Comparison of ENCODE assay signal across 1 fruit fly cellular context in genomic region chr2L:14160887-14161286, dm6.
TF ChIP-seq lines count a peak whose summit lies in the region.

No protein-coding gene starts in this region.

TF ChIP-seq in whole organism, embryonic, 481 proteins besides CTCF, POLR2A, EP300 and RAD21 (continued from another document):
- TF ChIP-seq CG8944 (GFP tag; optimal IDR thresholded peaks at IDR 0.05; lab: Kevin White, UChicago) (peak; percentile 16), Dip2 (GFP tag; IDR thresholded peaks at IDR 0.05; lab: Robert Waterston, UW) (peak; percentile 97), CG8089 (GFP tag; optimal IDR thresholded peaks at IDR 0.05; lab: Kevin White, UChicago) (peak; percentile 0), fru (optimal IDR thresholded peaks at IDR 0.05; lab: Kevin White, UChicago) (no peak), ewg (GFP tag; optimal IDR thresholded peaks at IDR 0.05; lab: Kevin White, UChicago) (no peak), gsb (GFP tag; IDR thresholded peaks at IDR 0.05; lab: Robert Waterston, UW) (no peak), CG31441 (GFP tag; IDR thresholded peaks at IDR 0.05; lab: Robert Waterston, UW) (no peak), phol (tag; optimal IDR thresholded peaks at IDR 0.05; lab: Kevin White, UChicago) (no peak), gcm2 (GFP tag; optimal IDR thresholded peaks at IDR 0.05; lab: Kevin White, UChicago) (no peak), jing (GFP tag; optimal IDR thresholded peaks at IDR 0.05; lab: Kevin White, UChicago) (no peak), salm (tag; optimal IDR thresholded peaks at IDR 0.05; lab: Kevin White, UChicago) (no peak), CG3847 (GFP tag; IDR thresholded peaks at IDR 0.05; lab: Robert Waterston, UW) (no peak), CG5953 (GFP tag; IDR thresholded peaks at IDR 0.05; lab: Robert Waterston, UW) (no peak), insv (GFP tag; optimal IDR thresholded peaks at IDR 0.05; lab: Kevin White, UChicago) (no peak), sug (tag; optimal IDR thresholded peaks at IDR 0.05; lab: Kevin White, UChicago) (no peak), NFAT (GFP tag; IDR thresholded peaks at IDR 0.05; lab: Robert Waterston, UW) (0 out of 2 replicates have a peak, but pooled peaks have one; percentile 10), stwl (tag; optimal IDR thresholded peaks at IDR 0.05; lab: Kevin White, UChicago) (peak; percentile 89), Awh (GFP tag; IDR thresholded peaks at IDR 0.05; lab: Robert Waterston, UW) (no peak), wdn (GFP tag; IDR thresholded peaks at IDR 0.05; lab: Robert Waterston, UW) (0 out of 2 replicates have a peak, but pooled peaks have one; percentile 14), CG32532 (GFP tag; IDR thresholded peaks at IDR 0.05; lab: Robert Waterston, UW) (peak; percentile 61; the same call in 1 of the 2 replicates), otp (GFP tag; IDR thresholded peaks at IDR 0.05; lab: Robert Waterston, UW) (no peak), CG14860 (GFP tag; IDR thresholded peaks at IDR 0.05; lab: Robert Waterston, UW; ENCODE audit: partially characterized antibody) (no peak), stc (GFP tag; IDR thresholded peaks at IDR 0.05; lab: Robert Waterston, UW) (no peak), CG9817 (tag; optimal IDR thresholded peaks at IDR 0.05; lab: Kevin White, UChicago) (peak; percentile 18), run (tag; optimal IDR thresholded peaks at IDR 0.05; lab: Kevin White, UChicago) (no peak), Bdp1 (GFP tag; optimal IDR thresholded peaks at IDR 0.05; lab: Kevin White, UChicago) (no peak), fd3F (GFP tag; optimal IDR thresholded peaks at IDR 0.05; lab: Kevin White, UChicago) (no peak), CG18011 (GFP tag; optimal IDR thresholded peaks at IDR 0.05; lab: Kevin White, UChicago) (no peak), Aef1 (GFP tag; IDR thresholded peaks at IDR 0.05; lab: Robert Waterston, UW) (no peak), HLHmδ (GFP tag; optimal IDR thresholded peaks at IDR 0.05; lab: Kevin White, UChicago) (no peak), pb (GFP tag; optimal IDR thresholded peaks at IDR 0.05; lab: Kevin White, UChicago) (no peak), CG8281 (tag; optimal IDR thresholded peaks at IDR 0.05; lab: Kevin White, UChicago) (no peak), ken (GFP tag; IDR thresholded peaks at IDR 0.05; lab: Robert Waterston, UW) (no peak), scrt (GFP tag; optimal IDR thresholded peaks at IDR 0.05; lab: Kevin White, UChicago) (no peak), slp2 (GFP tag; optimal IDR thresholded peaks at IDR 0.05; lab: Kevin White, UChicago) (peak; percentile 11), Sox100B (GFP tag; optimal IDR thresholded peaks at IDR 0.05; lab: Kevin White, UChicago) (no peak), CG2199 (GFP tag; IDR thresholded peaks at IDR 0.05; lab: Robert Waterston, UW) (peak; percentile 77; the same call in 1 of the 3 replicates), bsh (GFP tag; optimal IDR thresholded peaks at IDR 0.05; lab: Kevin White, UChicago) (no peak), Ptx1 (GFP tag; IDR thresholded peaks at IDR 0.05; lab: Robert Waterston, UW) (peak; percentile 40; the same call in 1 of the 2 replicates), CG14014 (GFP tag; IDR thresholded peaks at IDR 0.05; lab: Robert Waterston, UW) (0 out of 2 replicates have a peak, but pooled peaks have one; percentile 20), MTF-1 (GFP tag; optimal IDR thresholded peaks at IDR 0.05; lab: Kevin White, UChicago; ENCODE audit: borderline replicate concordance) (no peak), sr (GFP tag; IDR thresholded peaks at IDR 0.05; lab: Robert Waterston, UW) (no peak), CG11398 (GFP tag; optimal IDR thresholded peaks at IDR 0.05; lab: Kevin White, UChicago) (no peak), CG7928 (GFP tag; optimal IDR thresholded peaks at IDR 0.05; lab: Kevin White, UChicago) (no peak), grau (tag; optimal IDR thresholded peaks at IDR 0.05; lab: Kevin White, UChicago) (no peak), zen (tag; optimal IDR thresholded peaks at IDR 0.05; lab: Kevin White, UChicago) (peak; percentile 60), HmgD (GFP tag; optimal IDR thresholded peaks at IDR 0.05; lab: Kevin White, UChicago) (peak; percentile 12), sna (GFP tag; IDR thresholded peaks at IDR 0.05; lab: Robert Waterston, UW; ENCODE audit: partially characterized antibody) (no peak), Nf-YA (GFP tag; IDR thresholded peaks at IDR 0.05; lab: Robert Waterston, UW) (no peak), NC2α (GFP tag; optimal IDR thresholded peaks at IDR 0.05; lab: Kevin White, UChicago) (no peak), sd (tag; optimal IDR thresholded peaks at IDR 0.05; lab: Kevin White, UChicago) (no peak), CG7357 (GFP tag; IDR thresholded peaks at IDR 0.05; lab: Robert Waterston, UW) (no peak), CG9876 (GFP tag; optimal IDR thresholded peaks at IDR 0.05; lab: Kevin White, UChicago) (no peak), CG16779 (GFP tag; IDR thresholded peaks at IDR 0.05; lab: Robert Waterston, UW) (no peak), zf30C (GFP tag; optimal IDR thresholded peaks at IDR 0.05; lab: Kevin White, UChicago) (no peak), CG10462 (GFP tag; optimal IDR thresholded peaks at IDR 0.05; lab: Kevin White, UChicago) (no peak), CG10543 (GFP tag; optimal IDR thresholded peaks at IDR 0.05; lab: Kevin White, UChicago) (no peak), sisA (GFP tag; IDR thresholded peaks at IDR 0.05; lab: Robert Waterston, UW) (no peak), CG13775 (GFP tag; optimal IDR thresholded peaks at IDR 0.05; lab: Kevin White, UChicago) (no peak), Dref (GFP tag; IDR thresholded peaks at IDR 0.05; lab: Robert Waterston, UW) (no peak), CG12744 (GFP tag; optimal IDR thresholded peaks at IDR 0.05; lab: Kevin White, UChicago) (peak; percentile 19), Dp (GFP tag; optimal IDR thresholded peaks at IDR 0.05; lab: Kevin White, UChicago) (no peak), CG3838 (GFP tag; optimal IDR thresholded peaks at IDR 0.05; lab: Kevin White, UChicago) (no peak), ci (GFP tag; IDR thresholded peaks at IDR 0.05; lab: Robert Waterston, UW) (0 out of 3 replicates have a peak, but pooled peaks have one; percentile 32), so (GFP tag; IDR thresholded peaks at IDR 0.05; lab: Robert Waterston, UW) (no peak), CG11560 (tag; IDR thresholded peaks at IDR 0.05; lab: Robert Waterston, UW) (no peak), CG2889 (GFP tag; IDR thresholded peaks at IDR 0.05; lab: Robert Waterston, UW) (0 out of 3 replicates have a peak, but pooled peaks have one; percentile 15), Med (GFP tag; lab: Kevin White, UChicago) (no peak), CG3163 (GFP tag; optimal IDR thresholded peaks at IDR 0.05; lab: Kevin White, UChicago) (peak; percentile 7), HLH3B (GFP tag; IDR thresholded peaks at IDR 0.05; lab: Robert Waterston, UW) (no peak), sqz (GFP tag; optimal IDR thresholded peaks at IDR 0.05; lab: Kevin White, UChicago) (no peak), CG12236 (GFP tag; optimal IDR thresholded peaks at IDR 0.05; lab: Kevin White, UChicago) (no peak), NK7.1 (GFP tag; optimal IDR thresholded peaks at IDR 0.05; lab: Kevin White, UChicago) (no peak), ind (GFP tag; optimal IDR thresholded peaks at IDR 0.05; lab: Kevin White, UChicago) (no peak), tup (GFP tag; optimal IDR thresholded peaks at IDR 0.05; lab: Kevin White, UChicago) (no peak), Ets65A (GFP tag; lab: Kevin White, UChicago) (peak; percentile 78), CG15479 (GFP tag; optimal IDR thresholded peaks at IDR 0.05; lab: Kevin White, UChicago) (no peak), Hr51 (GFP tag; optimal IDR thresholded peaks at IDR 0.05; lab: Kevin White, UChicago) (no peak), Jarid2 (GFP tag; optimal IDR thresholded peaks at IDR 0.05; lab: Kevin White, UChicago) (no peak), gem (tag; optimal IDR thresholded peaks at IDR 0.05; lab: Kevin White, UChicago) (no peak), zen2 (GFP tag; IDR thresholded peaks at IDR 0.05; lab: Robert Waterston, UW; ENCODE audit: partially characterized antibody) (no peak), Sry-δ (GFP tag; optimal IDR thresholded peaks at IDR 0.05; lab: Kevin White, UChicago) (no peak), Asciz (GFP tag; optimal IDR thresholded peaks at IDR 0.05; lab: Kevin White, UChicago) (no peak), Fer3 (tag; optimal IDR thresholded peaks at IDR 0.05; lab: Kevin White, UChicago) (no peak), CG2712 (tag; optimal IDR thresholded peaks at IDR 0.05; lab: Kevin White, UChicago) (no peak), lmd (GFP tag; IDR thresholded peaks at IDR 0.05; lab: Robert Waterston, UW) (0 out of 2 replicates have a peak, but pooled peaks have one; percentile 4), Oaz (GFP tag; IDR thresholded peaks at IDR 0.05; lab: Robert Waterston, UW) (no peak), Lhr (GFP tag; optimal IDR thresholded peaks at IDR 0.05; lab: Kevin White, UChicago) (peak; percentile 59), en (GFP tag; optimal IDR thresholded peaks at IDR 0.05; lab: Kevin White, UChicago) (peak; percentile 9), CG3281 (GFP tag; optimal IDR thresholded peaks at IDR 0.05; lab: Kevin White, UChicago) (no peak), dysf (GFP tag; IDR thresholded peaks at IDR 0.05; lab: Robert Waterston, UW) (peak; percentile 36; the same call in 1 of the 3 replicates), Lpt (GFP tag; optimal IDR thresholded peaks at IDR 0.05; lab: Kevin White, UChicago) (no peak), zfh1 (GFP tag; IDR thresholded peaks at IDR 0.05; lab: Robert Waterston, UW) (0 out of 3 replicates have a peak, but pooled peaks have one; percentile 30), CG6854 (GFP tag; optimal IDR thresholded peaks at IDR 0.05; lab: Kevin White, UChicago) (no peak), unpg (GFP tag; optimal IDR thresholded peaks at IDR 0.05; lab: Kevin White, UChicago) (no peak), CG11247 (GFP tag; IDR thresholded peaks at IDR 0.05; lab: Robert Waterston, UW) (no peak), slbo (GFP tag; IDR thresholded peaks at IDR 0.05; lab: Robert Waterston, UW) (peak; percentile 51; the same call in 1 of the 2 replicates), dimm (GFP tag; IDR thresholded peaks at IDR 0.05; lab: Robert Waterston, UW) (no peak), az2 (GFP tag; optimal IDR thresholded peaks at IDR 0.05; lab: Kevin White, UChicago) (peak; percentile 2), ac (GFP tag; optimal IDR thresholded peaks at IDR 0.05; lab: Kevin White, UChicago) (no peak), CG17328 (GFP tag; IDR thresholded peaks at IDR 0.05; lab: Robert Waterston, UW) (no peak), CG11504 (tag; optimal IDR thresholded peaks at IDR 0.05; lab: Kevin White, UChicago) (peak; percentile 56), croc (GFP tag; conservative IDR thresholded peaks at IDR 0.05; lab: Robert Waterston, UW) (no peak), Bgb (GFP tag; IDR thresholded peaks at IDR 0.05; lab: Robert Waterston, UW; ENCODE audit: partially characterized antibody) (peak; percentile 69), CG9797 (GFP tag; optimal IDR thresholded peaks at IDR 0.05; lab: Kevin White, UChicago) (no peak), sens (GFP tag; lab: Kevin White, UChicago) (peak; percentile 60), Hmr (GFP tag; optimal IDR thresholded peaks at IDR 0.05; lab: Kevin White, UChicago) (peak; percentile 11), Stat92E (GFP tag; optimal IDR thresholded peaks at IDR 0.05; lab: Kevin White, UChicago) (no peak), ranshi (GFP tag; IDR thresholded peaks at IDR 0.05; lab: Robert Waterston, UW) (no peak), gro (GFP tag; optimal IDR thresholded peaks at IDR 0.05; lab: Kevin White, UChicago) (no peak), CG31365 (tag; optimal IDR thresholded peaks at IDR 0.05; lab: Kevin White, UChicago) (peak; percentile 1), cwo (GFP tag; optimal IDR thresholded peaks at IDR 0.05; lab: Kevin White, UChicago) (no peak), Hey (tag; optimal IDR thresholded peaks at IDR 0.05; lab: Kevin White, UChicago) (no peak), sob (GFP tag; IDR thresholded peaks at IDR 0.05; lab: Robert Waterston, UW) (no peak), CG13424 (tag; optimal IDR thresholded peaks at IDR 0.05; lab: Kevin White, UChicago) (no peak), Antp (GFP tag; optimal IDR thresholded peaks at IDR 0.05; lab: Kevin White, UChicago) (no peak), CG18599 (GFP tag; optimal IDR thresholded peaks at IDR 0.05; lab: Kevin White, UChicago) (no peak), fd96Cb (tag; optimal IDR thresholded peaks at IDR 0.05; lab: Kevin White, UChicago) (no peak), E2f1 (GFP tag; IDR thresholded peaks at IDR 0.05; lab: Robert Waterston, UW) (no peak), sc (optimal IDR thresholded peaks at IDR 0.05; lab: Kevin White, UChicago) (no peak), sc (GFP tag; optimal IDR thresholded peaks at IDR 0.05; lab: Kevin White, UChicago) (no peak), dan (GFP tag; IDR thresholded peaks at IDR 0.05; lab: Robert Waterston, UW) (no peak), org-1 (GFP tag; optimal IDR thresholded peaks at IDR 0.05; lab: Kevin White, UChicago) (no peak), tll (GFP tag; optimal IDR thresholded peaks at IDR 0.05; lab: Kevin White, UChicago) (no peak), CG12071 (GFP tag; optimal IDR thresholded peaks at IDR 0.05; lab: Kevin White, UChicago) (no peak), hkb (optimal IDR thresholded peaks at IDR 0.05; lab: Kevin White, UChicago) (no peak), hkb (GFP tag; IDR thresholded peaks at IDR 0.05; lab: Robert Waterston, UW) (no peak), tin (GFP tag; optimal IDR thresholded peaks at IDR 0.05; lab: Kevin White, UChicago) (peak; percentile 10), CG1647 (GFP tag; optimal IDR thresholded peaks at IDR 0.05; lab: Kevin White, UChicago) (no peak), sima (GFP tag; optimal IDR thresholded peaks at IDR 0.05; lab: Kevin White, UChicago) (no peak), CG7271 (tag; optimal IDR thresholded peaks at IDR 0.05; lab: Kevin White, UChicago) (no peak), CG17186 (GFP tag; optimal IDR thresholded peaks at IDR 0.05; lab: Kevin White, UChicago) (no peak), CoRest (tag; optimal IDR thresholded peaks at IDR 0.05; lab: Kevin White, UChicago) (peak; percentile 35), CG10267 (tag; optimal IDR thresholded peaks at IDR 0.05; lab: Kevin White, UChicago) (no peak)
